Worm (Caenorhabditis elegans): ENCODE results near the gene cut-6.

ce11 chrIII:10960387-10960786 is 49.1 kb downstream of the cut-6 start:
- TF ChIP-seq fkh-10 (GFP tag; optimal IDR thresholded peaks at IDR 0.05) (no peak), lir-3 (tag; optimal IDR thresholded peaks at IDR 0.05; ENCODE audit: poor library complexity) (no peak), unc-98 (GFP tag; IDR thresholded peaks at IDR 0.05) (no peak), nhr-77 (tag; optimal IDR thresholded peaks at IDR 0.05) (no peak), mdl-1 (tag; optimal IDR thresholded peaks at IDR 0.05) (no peak), nhr-84 (tag; optimal IDR thresholded peaks at IDR 0.05) (no peak), skn-1 (tag; optimal IDR thresholded peaks at IDR 0.05) (no peak), aly-2 (tag; optimal IDR thresholded peaks at IDR 0.05) (no peak), efl-1 (optimal IDR thresholded peaks at IDR 0.05) (no peak), efl-1 (GFP tag; optimal IDR thresholded peaks at IDR 0.05 in 1 of 2) (peak in 1 of 2 experiments; percentile 54)
